Worm (Caenorhabditis elegans) whole organism, midembryonic: Measurements from ENCODE around the gene F31B9.7.

ENCODE experiments used
- flt-1 ChIP-seq: fragments of 200-800 bp; sonication (Bioruptor generic); IDR thresholded peaks from 2 replicates; pipeline ENCODE4 v1.3.6; 2022; ENCODE audit warnings: missing genetic modification characterization, missing compliant biosample characterization
- tab-1 ChIP-seq: fragments of 200-800 bp; sonication (Bioruptor generic); IDR thresholded peaks from 2 replicates; pipeline ENCODE4 v1.3.6; 2022; ENCODE audit warnings: missing genetic modification characterization, missing compliant biosample characterization

- no peak for TF ChIP-seq flt-1 (GFP tag; lab: Robert Waterston, UW)
- TF ChIP-seq tab-1, result no peak
Measured at ce11 chrX:15878785-15879184, 40.7 kb upstream of the F31B9.7 start, which contains the start of gene gmeb-2.
